Worm (Caenorhabditis elegans) whole organism, L2 larva: Measurements from ENCODE around the gene bca-1.

Experiments
- C34F6.9 ChIP-seq: fragments of 150-350 bp; optimal IDR thresholded peaks from 2 replicates; lab custom pipeline; 2014; ENCODE audit warnings: missing biosample characterization, missing genetic modification characterization
- F13H6.1 ChIP-seq: sonication (generic microtip); optimal IDR thresholded peaks from 2 replicates; lab custom pipeline; 2016; ENCODE audit warnings: missing genetic modification characterization, missing compliant biosample characterization
- R02D3.7 ChIP-seq: fragments of 150-350 bp; optimal IDR thresholded peaks from 2 replicates; lab custom pipeline; 2014; ENCODE audit warnings: missing biosample characterization, missing genetic modification characterization
- Y55F3AM.14 ChIP-seq: fragments of 200-800 bp; sonication (Bioruptor generic); optimal IDR thresholded peaks from 2 replicates; lab custom pipeline; 2018; ENCODE audit warnings: mild to moderate bottlenecking, missing genetic modification characterization, missing compliant biosample characterization
- ZK546.5 ChIP-seq: sonication (generic microtip); optimal IDR thresholded peaks from 2 replicates; lab custom pipeline; 2017; ENCODE audit warnings: missing biosample characterization, missing genetic modification characterization
- ama-1 ChIP-seq: fragments of 150-350 bp; optimal IDR thresholded peaks from 2 replicates; lab custom pipeline; 2018; ENCODE audit warnings: inconsistent platforms
- blmp-1 ChIP-seq: sonication (generic microtip); optimal IDR thresholded peaks from 2 replicates; lab custom pipeline; 2017; ENCODE audit warnings: missing genetic modification characterization, mild to moderate bottlenecking, missing compliant biosample characterization, antibody characterized with exemption, moderate library complexity; ENCODE audit not compliant: insufficient read depth
- ceh-16 ChIP-seq: fragments of 150-350 bp; optimal IDR thresholded peaks from 2 replicates; lab custom pipeline; 2014; ENCODE audit warnings: missing biosample characterization, missing genetic modification characterization
- ceh-82 ChIP-seq: fragments of 150-350 bp; optimal IDR thresholded peaks from 2 replicates; lab custom pipeline; 2014; ENCODE audit warnings: missing biosample characterization, missing genetic modification characterization
- crh-2 ChIP-seq: sonication (generic microtip); optimal IDR thresholded peaks from 2 replicates; lab custom pipeline; 2017; ENCODE audit warnings: missing biosample characterization, missing genetic modification characterization
- dmd-4 ChIP-seq: sonication (generic microtip); optimal IDR thresholded peaks from 2 replicates; lab custom pipeline; 2017; ENCODE audit warnings: missing biosample characterization, missing genetic modification characterization
- egl-27 ChIP-seq: sonication (generic microtip); optimal IDR thresholded peaks from 3 replicates; lab custom pipeline; 2017; ENCODE audit warnings: missing biosample characterization, missing genetic modification reagents, missing genetic modification characterization
- elt-3 ChIP-seq: sonication (generic microtip); optimal IDR thresholded peaks from 2 replicates; lab custom pipeline; 2017; ENCODE audit warnings: missing biosample characterization, missing genetic modification characterization
- fos-1 ChIP-seq: fragments of 150-350 bp; optimal IDR thresholded peaks from 2 replicates; lab custom pipeline; 2014; ENCODE audit warnings: missing biosample characterization, missing genetic modification characterization
- gmeb-1 ChIP-seq: fragments of 150-350 bp; optimal IDR thresholded peaks from 2 replicates; lab custom pipeline; 2014; ENCODE audit warnings: missing biosample characterization, missing genetic modification characterization
- lin-11 ChIP-seq: fragments of 150-350 bp; sonication (generic microtip); optimal IDR thresholded peaks from 2 replicates; lab custom pipeline; 2014; ENCODE audit warnings: missing biosample characterization, missing genetic modification characterization, inconsistent platforms, mixed read lengths
- lin-13 ChIP-seq: fragments of 150-350 bp; optimal IDR thresholded peaks from 2 replicates; lab custom pipeline; 2014; ENCODE audit warnings: missing biosample characterization, missing genetic modification reagents, missing genetic modification characterization
- lin-39 ChIP-seq: fragments of 150-350 bp; optimal IDR thresholded peaks from 2 replicates; lab custom pipeline; 2014; ENCODE audit warnings: missing biosample characterization, missing genetic modification reagents, missing genetic modification characterization
- lsy-2 ChIP-seq, 2 experiments: fragments of 150-350 bp in 1 of 2; sonication (generic microtip) in 1 of 2; optimal IDR thresholded peaks; 2 replicates each; lab custom pipeline; 2014 to 2017; ENCODE audit warnings: missing biosample characterization in 2 of 2, missing genetic modification characterization in 2 of 2
- mab-5 ChIP-seq: fragments of 150-350 bp; optimal IDR thresholded peaks from 2 replicates; lab custom pipeline; 2014; ENCODE audit warnings: missing biosample characterization, missing genetic modification characterization
- mbf-1 ChIP-seq: sonication (generic microtip); optimal IDR thresholded peaks from 2 replicates; lab custom pipeline; 2017; ENCODE audit warnings: missing biosample characterization, missing genetic modification characterization
- mdl-1 ChIP-seq, 2 experiments: fragments of 150-350 bp in 1 of 2; sonication (generic microtip) in 1 of 2; optimal IDR thresholded peaks; 2 replicates each; lab custom pipeline; 2017; ENCODE audit warnings: missing biosample characterization in 2 of 2, missing genetic modification characterization in 2 of 2
- nhr-10 ChIP-seq: sonication (generic microtip); optimal IDR thresholded peaks from 2 replicates; lab custom pipeline; 2017; ENCODE audit warnings: missing biosample characterization, missing genetic modification characterization
- nhr-11 ChIP-seq: fragments of 150-350 bp; optimal IDR thresholded peaks from 2 replicates; lab custom pipeline; 2014; ENCODE audit warnings: missing biosample characterization, missing genetic modification characterization
- nhr-12 ChIP-seq: fragments of 150-350 bp; optimal IDR thresholded peaks from 2 replicates; lab custom pipeline; 2014; ENCODE audit warnings: missing biosample characterization, missing genetic modification characterization
- nhr-129 ChIP-seq: fragments of 150-350 bp; optimal IDR thresholded peaks from 2 replicates; lab custom pipeline; 2014; ENCODE audit warnings: missing biosample characterization, missing genetic modification characterization
- nhr-21 ChIP-seq: fragments of 150-350 bp; optimal IDR thresholded peaks from 2 replicates; lab custom pipeline; 2014; ENCODE audit warnings: missing biosample characterization, missing genetic modification characterization
- nhr-237 ChIP-seq: fragments of 150-350 bp; optimal IDR thresholded peaks from 2 replicates; lab custom pipeline; 2014; ENCODE audit warnings: missing biosample characterization, missing genetic modification characterization
- nhr-25 ChIP-seq: fragments of 150-350 bp; sonication (generic microtip); optimal IDR thresholded peaks from 3 replicates; lab custom pipeline; 2014; ENCODE audit warnings: missing biosample characterization, missing genetic modification characterization
- nhr-6 ChIP-seq: fragments of 150-350 bp; optimal IDR thresholded peaks from 2 replicates; lab custom pipeline; 2014; ENCODE audit warnings: missing biosample characterization, missing genetic modification characterization
- nhr-77 ChIP-seq: fragments of 150-350 bp; optimal IDR thresholded peaks from 2 replicates; lab custom pipeline; 2014; ENCODE audit warnings: missing biosample characterization, missing genetic modification characterization
- peb-1 ChIP-seq: fragments of 150-350 bp; optimal IDR thresholded peaks from 2 replicates; lab custom pipeline; 2014; ENCODE audit warnings: missing biosample characterization, missing genetic modification characterization
- sem-4 ChIP-seq: fragments of 150-350 bp; optimal IDR thresholded peaks from 2 replicates; lab custom pipeline; 2014; ENCODE audit warnings: missing biosample characterization, missing genetic modification reagents, missing genetic modification characterization
- skn-1 ChIP-seq: sonication (generic microtip); optimal IDR thresholded peaks from 2 replicates; lab custom pipeline; 2017; ENCODE audit warnings: missing biosample characterization, missing genetic modification characterization
- sma-3 ChIP-seq: sonication (generic microtip); optimal IDR thresholded peaks from 2 replicates; lab custom pipeline; 2016; ENCODE audit warnings: missing genetic modification reagents, missing genetic modification characterization, missing compliant biosample characterization
- sma-9 ChIP-seq, 2 experiments: fragments of 150-350 bp in 1 of 2; sonication (generic microtip) in 1 of 2; optimal IDR thresholded peaks; 2 replicates each; lab custom pipeline; 2014 to 2016; ENCODE audit warnings: missing genetic modification characterization in 2 of 2, mild to moderate bottlenecking in 1 of 2, missing biosample characterization in 1 of 2, missing compliant biosample characterization in 1 of 2, missing genetic modification reagents in 1 of 2, moderate library complexity in 1 of 2
- snpc-4 ChIP-seq: fragments of 150-350 bp; optimal IDR thresholded peaks from 2 replicates; lab custom pipeline; 2014; ENCODE audit warnings: missing biosample characterization, missing genetic modification characterization
- unc-39 ChIP-seq: fragments of 150-350 bp; optimal IDR thresholded peaks from 2 replicates; lab custom pipeline; 2014; ENCODE audit warnings: missing biosample characterization, missing genetic modification characterization
- unc-55 ChIP-seq: fragments of 150-350 bp; sonication (generic microtip); optimal IDR thresholded peaks from 3 replicates; lab custom pipeline; 2014; ENCODE audit warnings: missing biosample characterization, missing genetic modification reagents, missing genetic modification characterization
- unc-62 ChIP-seq: fragments of 150-350 bp; optimal IDR thresholded peaks from 2 replicates; lab custom pipeline; 2014; ENCODE audit warnings: missing biosample characterization, missing genetic modification reagents, missing genetic modification characterization
- ztf-11 ChIP-seq: sonication (generic microtip); optimal IDR thresholded peaks from 2 replicates; lab custom pipeline; 2017; ENCODE audit warnings: missing biosample characterization, missing genetic modification characterization
- ztf-4 ChIP-seq: fragments of 150-350 bp; optimal IDR thresholded peaks from 2 replicates; lab custom pipeline; 2014; ENCODE audit warnings: missing biosample characterization, missing genetic modification characterization

Gene bca-1

ce11 chrX:6204696-6205232 lies at the start of gene bca-1:
Gene bca-1 (minus strand): TSS chrX:6204746.
- TF ChIP-seq nhr-6 (tag; lab: Kevin White, UChicago) = peak; percentile 26
- peak; percentile 39 for TF ChIP-seq C34F6.9 (tag; lab: Kevin White, UChicago)
- peak in 1 of 2 experiments; percentile 48 for TF ChIP-seq lsy-2 (tag; optimal IDR thresholded peaks at IDR 0.05; lab: Kevin White, UChicago)
- TF ChIP-seq sma-9 (GFP tag; optimal IDR thresholded peaks at IDR 0.05; lab: Kevin White, UChicago) = peak; percentile 80
- TF ChIP-seq sma-9 (tag; optimal IDR thresholded peaks at IDR 0.05; lab: Kevin White, UChicago) = no peak
- TF ChIP-seq ceh-82 (tag; lab: Kevin White, UChicago) = no peak
- TF ChIP-seq nhr-12 (tag; lab: Kevin White, UChicago) = no peak
- TF ChIP-seq blmp-1 = peak; percentile 88
- peak; percentile 31 for TF ChIP-seq fos-1 (tag; lab: Kevin White, UChicago)
- peak; percentile 27 for TF ChIP-seq nhr-21 (tag; lab: Kevin White, UChicago)
- TF ChIP-seq crh-2 (tag; lab: Kevin White, UChicago) = peak; percentile 59
- no peak for TF ChIP-seq nhr-237 (tag; lab: Kevin White, UChicago)
- no peak for TF ChIP-seq skn-1 (tag; lab: Kevin White, UChicago)
- no peak for TF ChIP-seq lin-39 (tag; lab: Kevin White, UChicago)
- no peak for TF ChIP-seq mdl-1 (tag; optimal IDR thresholded peaks at IDR 0.05; lab: Kevin White, UChicago)
- TF ChIP-seq nhr-129 (tag; lab: Kevin White, UChicago) = peak; percentile 79
- TF ChIP-seq F13H6.1 (tag; lab: Kevin White, UChicago) = peak; percentile 27
- peak; percentile 12 for TF ChIP-seq ama-1
- TF ChIP-seq nhr-25 (tag; lab: Kevin White, UChicago) = peak; percentile 69

ce11 chrX:6253899-6254670 lies 49.5 kb upstream of the bca-1 start:
- TF ChIP-seq unc-62 = no peak
- no peak for TF ChIP-seq peb-1 (tag; lab: Kevin White, UChicago)
- peak; percentile 33 for TF ChIP-seq nhr-10 (tag; lab: Kevin White, UChicago)
- TF ChIP-seq nhr-11 (tag; lab: Kevin White, UChicago) = peak; percentile 30
- TF ChIP-seq nhr-77 (tag; lab: Kevin White, UChicago) = no peak
- TF ChIP-seq lsy-2 (tag; optimal IDR thresholded peaks at IDR 0.05; lab: Kevin White, UChicago) = peak in 1 of 2 experiments; percentile 61
- peak; percentile 52 for TF ChIP-seq nhr-21 (tag; lab: Kevin White, UChicago)
- no peak for TF ChIP-seq mab-5
- TF ChIP-seq sem-4 (tag; lab: Kevin White, UChicago) = peak; percentile 78
- peak; percentile 58 for TF ChIP-seq Y55F3AM.14 (GFP tag; lab: Kevin White, UChicago)
- no peak for TF ChIP-seq elt-3
- peak; percentile 15 for TF ChIP-seq sma-3 (GFP tag; lab: Kevin White, UChicago)
- peak; percentile 88 for TF ChIP-seq ztf-4 (tag; lab: Kevin White, UChicago)
- TF ChIP-seq sma-9 (GFP tag; optimal IDR thresholded peaks at IDR 0.05; lab: Kevin White, UChicago) = peak; percentile 68
- TF ChIP-seq sma-9 (tag; optimal IDR thresholded peaks at IDR 0.05; lab: Kevin White, UChicago) = no peak
- peak; percentile 58 for TF ChIP-seq lin-13 (GFP tag; lab: Kevin White, UChicago)
- TF ChIP-seq ama-1 = peak; percentile 91
- no peak for TF ChIP-seq nhr-237 (tag; lab: Kevin White, UChicago)
- TF ChIP-seq nhr-25 (tag; lab: Kevin White, UChicago) = peak; percentile 68
- peak; percentile 64 for TF ChIP-seq F13H6.1 (tag; lab: Kevin White, UChicago)
- TF ChIP-seq nhr-129 (tag; lab: Kevin White, UChicago) = peak; percentile 98
- peak in 1 of 2 experiments; percentile 33 for TF ChIP-seq mdl-1 (tag; optimal IDR thresholded peaks at IDR 0.05; lab: Kevin White, UChicago)
- no peak for TF ChIP-seq lin-11
- TF ChIP-seq ceh-16 (tag; lab: Kevin White, UChicago) = no peak
- TF ChIP-seq blmp-1 = peak; percentile 52
- TF ChIP-seq mbf-1 (tag; lab: Kevin White, UChicago) = no peak
- TF ChIP-seq crh-2 (tag; lab: Kevin White, UChicago) = peak; percentile 58
- no peak for TF ChIP-seq unc-55 (GFP tag; lab: Kevin White, UChicago)
- TF ChIP-seq fos-1 (tag; lab: Kevin White, UChicago) = peak; percentile 51
- TF ChIP-seq, all 48 proteins: peak for 18

ce11 chrX:6253566-6253898 lies 49.0 kb upstream of the bca-1 start:
- TF ChIP-seq sma-9 (GFP tag; optimal IDR thresholded peaks at IDR 0.05; lab: Kevin White, UChicago) (no peak), sma-9 (tag; optimal IDR thresholded peaks at IDR 0.05; lab: Kevin White, UChicago) (no peak), unc-55 (GFP tag; lab: Kevin White, UChicago) (peak; percentile 9), nhr-12 (tag; lab: Kevin White, UChicago) (no peak), sem-4 (tag; lab: Kevin White, UChicago) (no peak), crh-2 (tag; lab: Kevin White, UChicago) (no peak), ceh-82 (tag; lab: Kevin White, UChicago) (no peak), egl-27 (tag; lab: Kevin White, UChicago) (peak; percentile 3), ztf-11 (tag; lab: Kevin White, UChicago) (no peak), unc-39 (tag; lab: Kevin White, UChicago) (no peak), ztf-4 (tag; lab: Kevin White, UChicago) (no peak), mbf-1 (tag; lab: Kevin White, UChicago) (no peak), ZK546.5 (tag; lab: Kevin White, UChicago) (no peak), R02D3.7 (tag; lab: Kevin White, UChicago) (peak; percentile 14), gmeb-1 (no peak), snpc-4 (tag; lab: Kevin White, UChicago) (no peak), nhr-77 (tag; lab: Kevin White, UChicago) (peak; percentile 3), nhr-11 (tag; lab: Kevin White, UChicago) (no peak), F13H6.1 (tag; lab: Kevin White, UChicago) (no peak), dmd-4 (tag; lab: Kevin White, UChicago) (no peak), C34F6.9 (tag; lab: Kevin White, UChicago) (peak; percentile 21), mab-5 (no peak)
- TF ChIP-seq, all 48 proteins: peak for 5
